Fruit fly (Drosophila melanogaster): ENCODE data around the gene Cyp4d1.

Gene Cyp4d1

DNA sequence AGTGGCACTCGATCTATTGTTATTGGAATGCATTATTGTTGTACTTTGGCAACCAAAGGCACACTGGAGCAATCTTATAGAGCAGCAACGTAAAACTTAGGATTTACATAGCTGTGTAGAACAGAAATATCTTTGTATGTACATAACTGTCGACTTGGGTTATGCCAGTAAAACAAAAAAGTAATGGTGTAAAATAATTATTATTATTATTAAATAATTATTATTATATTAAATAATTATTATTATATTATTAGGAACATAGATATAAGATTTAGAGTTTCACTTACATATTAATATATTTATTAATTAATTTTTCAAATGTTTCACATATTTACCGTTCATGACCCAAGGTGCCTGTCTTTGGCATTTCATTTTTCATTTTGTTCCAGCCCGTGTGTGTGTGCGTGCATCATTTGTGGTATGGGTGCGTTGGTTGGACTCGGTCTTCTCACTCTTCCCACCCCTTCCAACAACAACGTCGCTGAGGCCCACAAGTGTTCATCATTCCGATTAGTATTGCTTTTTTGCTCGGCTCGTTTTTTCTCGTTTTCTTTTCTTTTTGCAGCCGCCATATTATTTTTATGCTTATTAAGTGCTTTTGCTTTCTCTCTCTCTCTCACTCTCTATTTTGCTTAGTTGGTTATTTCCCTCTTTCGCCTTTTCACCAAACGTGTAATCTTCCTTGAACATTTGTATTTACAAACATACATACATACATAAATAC is 37.9 kb downstream of the Cyp4d1 start:
- TF ChIP-seq salr (GFP tag; optimal IDR thresholded peaks at IDR 0.05): peak; percentile 72 to 79
- peak; percentile 77 for TF ChIP-seq CG10669 (GFP tag; optimal IDR thresholded peaks at IDR 0.05)
- TF ChIP-seq Sox15 (GFP tag; optimal IDR thresholded peaks at IDR 0.05): peak; percentile 91
- peak; percentile 75 for TF ChIP-seq Gug (GFP tag; IDR thresholded peaks at IDR 0.05)
- peak; percentile 76 for TF ChIP-seq dac (GFP tag; optimal IDR thresholded peaks at IDR 0.05)
- peak; percentile 72 for TF ChIP-seq cyc (GFP tag; optimal IDR thresholded peaks at IDR 0.05)
- peak; percentile 72 for TF ChIP-seq CG3919 (GFP tag; optimal IDR thresholded peaks at IDR 0.05)
- peak; percentile 98 for TF ChIP-seq CG32006 (GFP tag; optimal IDR thresholded peaks at IDR 0.05)
- TF ChIP-seq fkh (GFP tag; optimal IDR thresholded peaks at IDR 0.05): peak; percentile 66
- TF ChIP-seq Hr39 (GFP tag; optimal IDR thresholded peaks at IDR 0.05): peak; percentile 85
- TF ChIP-seq Hr38 (GFP tag; optimal IDR thresholded peaks at IDR 0.05): no peak
- peak; percentile 82 for TF ChIP-seq CG6808 (GFP tag; optimal IDR thresholded peaks at IDR 0.05)
- TF ChIP-seq Sox102F (GFP tag; optimal IDR thresholded peaks at IDR 0.05): peak; percentile 49
- peak; percentile 46 for TF ChIP-seq vri (GFP tag; optimal IDR thresholded peaks at IDR 0.05)
- TF ChIP-seq CG6792 (GFP tag; optimal IDR thresholded peaks at IDR 0.05): peak; percentile 82
- TF ChIP-seq CG9139 (GFP tag; optimal IDR thresholded peaks at IDR 0.05): peak; percentile 85
- peak; percentile 96 for TF ChIP-seq CG6163 (GFP tag; IDR thresholded peaks at IDR 0.05)
- TF ChIP-seq Sox14 (GFP tag; optimal IDR thresholded peaks at IDR 0.05): peak; percentile 11
- peak; percentile 89 for TF ChIP-seq Ets96B (tag; optimal IDR thresholded peaks at IDR 0.05)
- peak; percentile 87 for TF ChIP-seq Lpt (GFP tag; optimal IDR thresholded peaks at IDR 0.05)
- TF ChIP-seq ss (GFP tag; optimal IDR thresholded peaks at IDR 0.05): peak; percentile 91 to 93
- peak; percentile 80 for TF ChIP-seq dsx (GFP tag; optimal IDR thresholded peaks at IDR 0.05; ENCODE audit: poor library complexity, severe bottlenecking)
- TF ChIP-seq CG11762 (GFP tag; optimal IDR thresholded peaks at IDR 0.05; ENCODE audit: insufficient read depth): peak; percentile 88
- peak; percentile 80 for TF ChIP-seq lz (GFP tag; optimal IDR thresholded peaks at IDR 0.05)
- TF ChIP-seq svp (GFP tag): peak; percentile 89
- TF ChIP-seq Hr4 (GFP tag; optimal IDR thresholded peaks at IDR 0.05): peak; percentile 75
- TF ChIP-seq CG4318 (GFP tag; optimal IDR thresholded peaks at IDR 0.05): peak; percentile 96
- peak; percentile 34 for TF ChIP-seq Eip75B (GFP tag; optimal IDR thresholded peaks at IDR 0.05)
- peak; percentile 79 for TF ChIP-seq CG1621 (tag; optimal IDR thresholded peaks at IDR 0.05)
- peak; percentile 79 for TF ChIP-seq net (GFP tag; optimal IDR thresholded peaks at IDR 0.05)
- peak; percentile 90 for TF ChIP-seq acj6 (GFP tag; optimal IDR thresholded peaks at IDR 0.05)
- peak; percentile 69 for TF ChIP-seq CG7368 (GFP tag; optimal IDR thresholded peaks at IDR 0.05)
- TF ChIP-seq CG31627 (GFP tag; optimal IDR thresholded peaks at IDR 0.05): peak; percentile 76
- TF ChIP-seq CG11902 (GFP tag; optimal IDR thresholded peaks at IDR 0.05): peak; percentile 85
- peak; percentile 73 for TF ChIP-seq Met (GFP tag; optimal IDR thresholded peaks at IDR 0.05)
- peak; percentile 83 for TF ChIP-seq Blimp-1 (GFP tag; optimal IDR thresholded peaks at IDR 0.05)
- peak; percentile 74 for TF ChIP-seq pdm3 (GFP tag; optimal IDR thresholded peaks at IDR 0.05)
- peak; percentile 65 for TF ChIP-seq Smox (GFP tag; optimal IDR thresholded peaks at IDR 0.05)
- peak; percentile 80 for TF ChIP-seq Ets21C (GFP tag; optimal IDR thresholded peaks at IDR 0.05)
- TF ChIP-seq CG3032 (tag; optimal IDR thresholded peaks at IDR 0.05): peak; percentile 93
- TF ChIP-seq Eip93F (GFP tag; optimal IDR thresholded peaks at IDR 0.05): peak; percentile 33
- TF ChIP-seq CG8632 (GFP tag; optimal IDR thresholded peaks at IDR 0.05): peak; percentile 95
- peak; percentile 94 for TF ChIP-seq Eip78C (GFP tag)
- peak; percentile 86 for TF ChIP-seq spab (GFP tag; optimal IDR thresholded peaks at IDR 0.05)
- peak; percentile 84 for TF ChIP-seq CG16779 (tag; optimal IDR thresholded peaks at IDR 0.05)
- TF ChIP-seq fd59A (GFP tag; optimal IDR thresholded peaks at IDR 0.05): peak; percentile 33
- TF ChIP-seq topi (GFP tag; optimal IDR thresholded peaks at IDR 0.05): peak; percentile 80
- TF ChIP-seq CG11294 (GFP tag; IDR thresholded peaks at IDR 0.05): peak; percentile 84
- peak; percentile 92 for TF ChIP-seq eg (GFP tag; IDR thresholded peaks at IDR 0.05)
- TF ChIP-seq CG8119 (GFP tag; IDR thresholded peaks at IDR 0.05): peak; percentile 91
